Fruit fly (Drosophila melanogaster) whole organism, prepupa: ENCODE data around the gene CG16721.

ENCODE experiments used
- CG10631 ChIP-seq: fragments of 200-800 bp; sonication (Bioruptor generic); optimal IDR thresholded peaks from 2 replicates; lab custom pipeline; 2016; ENCODE audit warnings: missing biosample characterization, missing genetic modification characterization
- CG10669 ChIP-seq: fragments of 200-800 bp; sonication (Bioruptor generic); optimal IDR thresholded peaks from 3 replicates; lab custom pipeline; 2018; ENCODE audit warnings: missing biosample characterization, mild to moderate bottlenecking, missing genetic modification characterization, moderate library complexity
- CG11294 ChIP-seq: fragments of 200-800 bp; sonication (Bioruptor generic); IDR thresholded peaks from 2 replicates; pipeline ENCODE4 v1.3.6; 2022; ENCODE audit warnings: missing biosample characterization, missing genetic modification characterization
- CG11762 ChIP-seq: fragments of 200-800 bp; sonication (Bioruptor generic); optimal IDR thresholded peaks from 3 replicates; lab custom pipeline; 2016; ENCODE audit warnings: missing biosample characterization, missing genetic modification characterization; ENCODE audit not compliant: insufficient read depth
- CG11902 ChIP-seq: fragments of 200-800 bp; sonication (Bioruptor generic); optimal IDR thresholded peaks from 3 replicates; lab custom pipeline; 2016; ENCODE audit warnings: missing biosample characterization, missing genetic modification characterization
- CG1621 ChIP-seq: fragments of 200-800 bp; sonication (Bioruptor generic); optimal IDR thresholded peaks from 3 replicates; lab custom pipeline; 2018; ENCODE audit warnings: missing biosample characterization, mild to moderate bottlenecking, missing genetic modification characterization
- CG16779 ChIP-seq: fragments of 200-800 bp; sonication (Bioruptor generic); optimal IDR thresholded peaks from 3 replicates; lab custom pipeline; 2017; ENCODE audit warnings: missing biosample characterization, mild to moderate bottlenecking, missing genetic modification characterization
- CG3032 ChIP-seq: fragments of 200-800 bp; optimal IDR thresholded peaks from 2 replicates; lab custom pipeline; 2019; ENCODE audit warnings: missing biosample characterization, mild to moderate bottlenecking, missing genetic modification characterization, moderate library complexity
- CG31627 ChIP-seq: fragments of 200-800 bp; sonication (Bioruptor generic); optimal IDR thresholded peaks from 3 replicates; lab custom pipeline; 2016; ENCODE audit warnings: missing biosample characterization, missing genetic modification characterization
- CG32006 ChIP-seq: fragments of 200-800 bp; sonication (Bioruptor generic); optimal IDR thresholded peaks from 3 replicates; lab custom pipeline; 2017; ENCODE audit warnings: missing biosample characterization, mild to moderate bottlenecking, missing genetic modification characterization
- CG3919 ChIP-seq: fragments of 200-800 bp; sonication (Bioruptor generic); optimal IDR thresholded peaks from 3 replicates; lab custom pipeline; 2016; ENCODE audit warnings: missing biosample characterization, missing genetic modification characterization
- CG4318 ChIP-seq: fragments of 200-800 bp; sonication (Bioruptor generic); optimal IDR thresholded peaks from 3 replicates; lab custom pipeline; 2017; ENCODE audit warnings: missing biosample characterization, mild to moderate bottlenecking, missing genetic modification characterization
- CG6163 ChIP-seq: fragments of 200-800 bp; sonication (Bioruptor generic); IDR thresholded peaks from 3 replicates; pipeline ENCODE4 v1.3.6; 2022; ENCODE audit warnings: missing biosample characterization, missing genetic modification characterization
- CG6276 ChIP-seq: fragments of 200-800 bp; sonication (Bioruptor generic); optimal IDR thresholded peaks from 2 replicates; lab custom pipeline; 2017; ENCODE audit warnings: missing biosample characterization, mild to moderate bottlenecking, missing genetic modification characterization
- CG6792 ChIP-seq: fragments of 200-800 bp; sonication (Bioruptor generic); optimal IDR thresholded peaks from 3 replicates; lab custom pipeline; 2016; ENCODE audit warnings: missing biosample characterization, missing genetic modification characterization
- CG6808 ChIP-seq: fragments of 200-800 bp; sonication (Bioruptor generic); optimal IDR thresholded peaks from 3 replicates; lab custom pipeline; 2017; ENCODE audit warnings: missing biosample characterization, missing genetic modification characterization, mild to moderate bottlenecking, moderate library complexity, missing genetic modification reagents
- CG6854 ChIP-seq: fragments of 200-800 bp; sonication (Bioruptor generic); optimal IDR thresholded peaks from 2 replicates; lab custom pipeline; 2017; ENCODE audit warnings: missing biosample characterization, mild to moderate bottlenecking, missing genetic modification characterization
- CG7368 ChIP-seq: fragments of 200-800 bp; sonication (Bioruptor generic); optimal IDR thresholded peaks from 3 replicates; lab custom pipeline; 2016; ENCODE audit warnings: missing biosample characterization, missing genetic modification characterization
- CG8119 ChIP-seq: fragments of 200-800 bp; sonication (Bioruptor generic); IDR thresholded peaks from 3 replicates; pipeline ENCODE4 v1.3.6; 2022; ENCODE audit warnings: missing biosample characterization, missing genetic modification characterization
- CG9139 ChIP-seq: fragments of 200-800 bp; sonication (Bioruptor generic); optimal IDR thresholded peaks from 3 replicates; lab custom pipeline; 2017; ENCODE audit warnings: missing biosample characterization, mild to moderate bottlenecking, missing genetic modification characterization
- Eip75B ChIP-seq: fragments of 200-800 bp; sonication (Bioruptor generic); optimal IDR thresholded peaks from 3 replicates; lab custom pipeline; 2016; ENCODE audit warnings: missing biosample characterization, missing genetic modification characterization
- Eip78C ChIP-seq: fragments of 200-800 bp; sonication (Bioruptor generic); peaks from one replicate; lab custom pipeline; 2016; ENCODE audit warnings: missing biosample characterization, missing genetic modification characterization
- Eip93F ChIP-seq: fragments of 200-800 bp; sonication (Bioruptor generic); optimal IDR thresholded peaks from 2 replicates; lab custom pipeline; 2016; ENCODE audit warnings: missing biosample characterization, mild to moderate bottlenecking, missing genetic modification characterization
- Ets21C ChIP-seq: fragments of 200-800 bp; sonication (Bioruptor generic); optimal IDR thresholded peaks from 3 replicates; lab custom pipeline; 2016; ENCODE audit warnings: missing biosample characterization, missing genetic modification characterization
- Ets96B ChIP-seq: fragments of 200-800 bp; optimal IDR thresholded peaks from 2 replicates; lab custom pipeline; 2019; ENCODE audit warnings: missing biosample characterization, mild to moderate bottlenecking, missing genetic modification characterization, moderate library complexity
- Gug ChIP-seq: fragments of 200-800 bp; sonication (Bioruptor generic); IDR thresholded peaks from 2 replicates; pipeline ENCODE4 v1.3.6; 2022; ENCODE audit warnings: missing biosample characterization, missing genetic modification characterization
- Hr38 ChIP-seq: sonication (Bioruptor generic); optimal IDR thresholded peaks from 2 replicates; lab custom pipeline; 2016; ENCODE audit warnings: missing biosample characterization, missing genetic modification characterization
- Hr39 ChIP-seq: fragments of 200-800 bp; sonication (Bioruptor generic); optimal IDR thresholded peaks from 2 replicates; lab custom pipeline; 2016; ENCODE audit warnings: missing biosample characterization, missing genetic modification characterization
- Hr4 ChIP-seq: fragments of 200-800 bp; sonication (Bioruptor generic); optimal IDR thresholded peaks from 3 replicates; lab custom pipeline; 2016; ENCODE audit warnings: missing biosample characterization, missing genetic modification characterization
- Lpt ChIP-seq: fragments of 200-800 bp; sonication (Bioruptor generic); optimal IDR thresholded peaks from 3 replicates; lab custom pipeline; 2016; ENCODE audit warnings: missing biosample characterization, missing genetic modification characterization
- OdsH ChIP-seq: fragments of 200-800 bp; sonication (Bioruptor generic); optimal IDR thresholded peaks from 3 replicates; lab custom pipeline; 2016; ENCODE audit warnings: missing biosample characterization, missing genetic modification characterization
- Smox ChIP-seq: fragments of 200-800 bp; sonication (Bioruptor generic); optimal IDR thresholded peaks from 3 replicates; lab custom pipeline; 2016; ENCODE audit warnings: missing biosample characterization, missing genetic modification characterization
- Sox102F ChIP-seq: fragments of 200-800 bp; sonication (Bioruptor generic); optimal IDR thresholded peaks from 2 replicates; lab custom pipeline; 2016; ENCODE audit warnings: missing biosample characterization, mild to moderate bottlenecking, missing genetic modification characterization
- Sox14 ChIP-seq: fragments of 200-800 bp; sonication (Bioruptor generic); optimal IDR thresholded peaks from 3 replicates; lab custom pipeline; 2016; ENCODE audit warnings: missing biosample characterization, missing genetic modification characterization
- Sox15 ChIP-seq: fragments of 200-800 bp; sonication (Bioruptor generic); optimal IDR thresholded peaks from 3 replicates; lab custom pipeline; 2016; ENCODE audit warnings: missing biosample characterization, missing genetic modification characterization
- acj6 ChIP-seq: fragments of 200-800 bp; sonication (Bioruptor generic); optimal IDR thresholded peaks from 3 replicates; lab custom pipeline; 2016; ENCODE audit warnings: missing biosample characterization, missing genetic modification characterization
- cyc ChIP-seq: fragments of 200-800 bp; sonication (Bioruptor generic); optimal IDR thresholded peaks from 3 replicates; lab custom pipeline; 2016; ENCODE audit warnings: missing biosample characterization, missing genetic modification characterization
- dac ChIP-seq: fragments of 200-800 bp; sonication (Bioruptor generic); optimal IDR thresholded peaks from 2 replicates; lab custom pipeline; 2017; ENCODE audit warnings: missing biosample characterization, mild to moderate bottlenecking, missing genetic modification characterization
- dsx ChIP-seq: fragments of 200-800 bp; optimal IDR thresholded peaks from 3 replicates; lab custom pipeline; 2019; ENCODE audit warnings: missing biosample characterization, mild to moderate bottlenecking, missing genetic modification characterization, moderate library complexity; ENCODE audit not compliant: poor library complexity, severe bottlenecking
- eg ChIP-seq: fragments of 200-800 bp; sonication (Bioruptor generic); IDR thresholded peaks from 3 replicates; pipeline ENCODE4 v1.3.6; 2022; ENCODE audit warnings: missing biosample characterization, missing genetic modification characterization
- fd59A ChIP-seq: fragments of 200-800 bp; sonication (Bioruptor generic); optimal IDR thresholded peaks from 2 replicates; lab custom pipeline; 2017; ENCODE audit warnings: missing biosample characterization, mild to moderate bottlenecking, missing genetic modification characterization, missing genetic modification reagents
- fd85E ChIP-seq: fragments of 200-800 bp; sonication (Bioruptor generic); optimal IDR thresholded peaks from 3 replicates; lab custom pipeline; 2016; ENCODE audit warnings: missing biosample characterization, missing genetic modification characterization
- fkh ChIP-seq: fragments of 200-800 bp; sonication (Bioruptor generic); optimal IDR thresholded peaks from 3 replicates; lab custom pipeline; 2017; ENCODE audit warnings: missing biosample characterization, mild to moderate bottlenecking, missing genetic modification characterization, moderate library complexity
- lz ChIP-seq: fragments of 200-800 bp; sonication (Bioruptor generic); optimal IDR thresholded peaks from 3 replicates; lab custom pipeline; 2016; ENCODE audit warnings: missing biosample characterization, missing genetic modification characterization
- net ChIP-seq: fragments of 200-800 bp; sonication (Bioruptor generic); optimal IDR thresholded peaks from 3 replicates; lab custom pipeline; 2016; ENCODE audit warnings: missing biosample characterization, missing genetic modification characterization
- salr ChIP-seq, 2 experiments: fragments of 200-800 bp; sonication (Bioruptor generic); optimal IDR thresholded peaks; 3 replicates each; lab custom pipeline; 2016 to 2018; ENCODE audit warnings: missing biosample characterization in 2 of 2, missing genetic modification characterization in 2 of 2, mild to moderate bottlenecking in 1 of 2
- spab ChIP-seq: fragments of 200-800 bp; sonication (Bioruptor generic); optimal IDR thresholded peaks from 2 replicates; lab custom pipeline; 2017; ENCODE audit warnings: missing biosample characterization, mild to moderate bottlenecking, missing genetic modification characterization, missing genetic modification reagents
- ss ChIP-seq, 2 experiments: fragments of 200-800 bp; sonication (Bioruptor generic); optimal IDR thresholded peaks; 2 replicates in 1 of 2; 3 replicates in 1 of 2; lab custom pipeline; 2017 to 2018; ENCODE audit warnings: mild to moderate bottlenecking in 2 of 2, missing biosample characterization in 2 of 2, missing genetic modification characterization in 2 of 2, moderate library complexity in 1 of 2
- svp ChIP-seq: fragments of 200-800 bp; sonication (Bioruptor generic); peaks from one replicate; lab custom pipeline; 2016; ENCODE audit warnings: missing biosample characterization, missing genetic modification characterization
- topi ChIP-seq: fragments of 200-800 bp; sonication (Bioruptor generic); optimal IDR thresholded peaks from 3 replicates; lab custom pipeline; 2016; ENCODE audit warnings: missing biosample characterization, missing genetic modification characterization

The CG16721 gene

DNA sequence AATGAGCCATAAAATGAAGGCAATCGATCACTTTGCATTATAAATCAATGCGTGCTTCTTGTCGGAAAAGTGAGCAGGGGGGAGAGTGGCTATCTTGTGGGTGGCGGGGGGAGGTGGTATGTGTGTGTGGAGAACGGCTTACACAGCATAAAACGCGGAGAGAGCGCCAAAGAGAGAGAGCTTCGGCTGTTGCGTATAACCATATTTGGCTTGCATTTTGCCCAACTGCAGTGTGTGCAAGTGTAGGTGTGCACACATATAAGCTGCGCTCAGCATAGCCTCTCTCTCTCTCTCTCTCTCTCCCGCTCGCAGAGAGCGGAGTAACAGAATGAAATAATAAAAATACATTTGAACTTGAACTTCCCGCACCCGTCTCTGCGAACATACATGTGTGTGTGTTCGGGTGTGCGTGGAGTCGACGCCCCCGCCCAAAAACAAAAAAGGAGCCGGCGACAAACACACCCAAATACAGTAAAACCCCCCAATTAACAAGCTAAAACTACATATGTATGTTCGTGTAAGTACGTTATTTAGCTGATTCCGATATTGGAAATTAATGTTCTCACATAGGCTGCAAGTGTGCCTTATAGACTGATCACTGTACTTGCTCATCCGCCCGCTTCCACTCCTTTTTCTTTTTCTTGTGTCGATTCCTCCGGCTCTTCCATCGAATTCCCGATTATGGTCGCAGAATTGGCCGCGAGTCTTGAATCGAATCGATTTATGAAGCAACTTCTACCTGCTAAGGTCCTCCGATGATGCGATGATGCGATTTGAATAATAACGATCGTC lies 7.3 kb downstream of the CG16721 start:
- TF ChIP-seq CG7368 (GFP tag; lab: Kevin White, UChicago) (peak; percentile 87), salr (GFP tag; optimal IDR thresholded peaks at IDR 0.05; lab: Kevin White, UChicago) (peak; percentile 15 to 72), CG32006 (GFP tag; lab: Kevin White, UChicago) (peak; percentile 69), dac (GFP tag; lab: Kevin White, UChicago) (no peak), CG16779 (tag; lab: Kevin White, UChicago) (peak; percentile 64), Eip75B (GFP tag; lab: Kevin White, UChicago) (peak; percentile 89), cyc (GFP tag; lab: Kevin White, UChicago) (peak; percentile 90), spab (GFP tag; lab: Kevin White, UChicago) (peak; percentile 76), dsx (GFP tag; lab: Kevin White, UChicago) (peak; percentile 82), Sox14 (GFP tag; lab: Kevin White, UChicago) (peak; percentile 89), CG1621 (tag; lab: Kevin White, UChicago) (peak; percentile 83), acj6 (GFP tag; lab: Kevin White, UChicago) (peak; percentile 85), lz (GFP tag; lab: Kevin White, UChicago) (peak; percentile 91), Smox (peak; percentile 88), Gug (peak; percentile 59), Eip78C (GFP tag; lab: Kevin White, UChicago) (peak; percentile 93), CG31627 (GFP tag; lab: Kevin White, UChicago) (peak; percentile 90), CG6792 (GFP tag; lab: Kevin White, UChicago) (peak; percentile 86), CG9139 (GFP tag; lab: Kevin White, UChicago) (peak; percentile 60), Ets21C (GFP tag; lab: Kevin White, UChicago) (peak; percentile 83), ss (GFP tag; optimal IDR thresholded peaks at IDR 0.05; lab: Kevin White, UChicago) (peak; percentile 77 to 82), CG6808 (GFP tag; lab: Kevin White, UChicago) (peak; percentile 75), Hr4 (GFP tag; lab: Kevin White, UChicago) (peak; percentile 47), Sox102F (GFP tag; lab: Kevin White, UChicago) (peak; percentile 89), Lpt (peak; percentile 62), CG11762 (peak; percentile 59), CG6276 (GFP tag; lab: Kevin White, UChicago) (no peak), Hr38 (no peak), Sox15 (GFP tag; lab: Kevin White, UChicago) (peak; percentile 68), CG6163 (GFP tag; lab: Robert Waterston, UW) (peak; percentile 89), CG3032 (tag; lab: Kevin White, UChicago) (peak; percentile 73), CG6854 (GFP tag; lab: Kevin White, UChicago) (peak; percentile 78), CG11294 (GFP tag; lab: Robert Waterston, UW) (0 out of 2 replicates have a peak, but pooled peaks have one; percentile 12), fd59A (peak; percentile 75), net (GFP tag; lab: Kevin White, UChicago) (peak; percentile 81), CG10669 (peak; percentile 78), Hr39 (peak; percentile 91), CG8119 (GFP tag; lab: Robert Waterston, UW) (peak; percentile 67; the same call in 2 of the 3 replicates), Eip93F (GFP tag; lab: Kevin White, UChicago) (peak; percentile 42), CG3919 (GFP tag; lab: Kevin White, UChicago) (peak; percentile 89), Ets96B (tag; lab: Kevin White, UChicago) (peak; percentile 82), svp (GFP tag; lab: Kevin White, UChicago) (peak; percentile 95), CG4318 (GFP tag; lab: Kevin White, UChicago) (no peak), OdsH (GFP tag; lab: Kevin White, UChicago) (peak; percentile 82), CG11902 (GFP tag; lab: Kevin White, UChicago) (peak; percentile 78), eg (peak; percentile 69), fd85E (GFP tag; lab: Kevin White, UChicago) (peak; percentile 34), topi (peak; percentile 91), fkh (GFP tag; lab: Kevin White, UChicago) (no peak), CG10631 (GFP tag; lab: Kevin White, UChicago) (peak; percentile 83)
